Worm (Caenorhabditis elegans) whole organism, L2 larva: ENCODE measurements around the gene tomm-7.

Source experiments
- C34F6.9 ChIP-seq: fragments of 150-350 bp; optimal IDR thresholded peaks from 2 replicates; lab custom pipeline; 2014; ENCODE audit warnings: missing biosample characterization, missing genetic modification characterization
- F13H6.1 ChIP-seq: sonication (generic microtip); optimal IDR thresholded peaks from 2 replicates; lab custom pipeline; 2016; ENCODE audit warnings: missing genetic modification characterization, missing compliant biosample characterization
- Y55F3AM.14 ChIP-seq: fragments of 200-800 bp; sonication (Bioruptor generic); optimal IDR thresholded peaks from 2 replicates; lab custom pipeline; 2018; ENCODE audit warnings: mild to moderate bottlenecking, missing genetic modification characterization, missing compliant biosample characterization
- ZK546.5 ChIP-seq: sonication (generic microtip); optimal IDR thresholded peaks from 2 replicates; lab custom pipeline; 2017; ENCODE audit warnings: missing biosample characterization, missing genetic modification characterization
- aly-2 ChIP-seq: fragments of 150-350 bp; optimal IDR thresholded peaks from 2 replicates; lab custom pipeline; 2014; ENCODE audit warnings: missing biosample characterization, missing genetic modification characterization
- ama-1 ChIP-seq: fragments of 150-350 bp; optimal IDR thresholded peaks from 2 replicates; lab custom pipeline; 2018; ENCODE audit warnings: inconsistent platforms
- blmp-1 ChIP-seq: sonication (generic microtip); optimal IDR thresholded peaks from 2 replicates; lab custom pipeline; 2017; ENCODE audit warnings: missing genetic modification characterization, mild to moderate bottlenecking, missing compliant biosample characterization, antibody characterized with exemption, moderate library complexity; ENCODE audit not compliant: insufficient read depth
- crh-2 ChIP-seq: sonication (generic microtip); optimal IDR thresholded peaks from 2 replicates; lab custom pipeline; 2017; ENCODE audit warnings: missing biosample characterization, missing genetic modification characterization
- dmd-4 ChIP-seq: sonication (generic microtip); optimal IDR thresholded peaks from 2 replicates; lab custom pipeline; 2017; ENCODE audit warnings: missing biosample characterization, missing genetic modification characterization
- egl-27 ChIP-seq: sonication (generic microtip); optimal IDR thresholded peaks from 3 replicates; lab custom pipeline; 2017; ENCODE audit warnings: missing biosample characterization, missing genetic modification reagents, missing genetic modification characterization
- fos-1 ChIP-seq: fragments of 150-350 bp; optimal IDR thresholded peaks from 2 replicates; lab custom pipeline; 2014; ENCODE audit warnings: missing biosample characterization, missing genetic modification characterization
- gmeb-1 ChIP-seq: fragments of 150-350 bp; optimal IDR thresholded peaks from 2 replicates; lab custom pipeline; 2014; ENCODE audit warnings: missing biosample characterization, missing genetic modification characterization
- lin-11 ChIP-seq: fragments of 150-350 bp; sonication (generic microtip); optimal IDR thresholded peaks from 2 replicates; lab custom pipeline; 2014; ENCODE audit warnings: missing biosample characterization, missing genetic modification characterization, inconsistent platforms, mixed read lengths
- lin-13 ChIP-seq: fragments of 150-350 bp; optimal IDR thresholded peaks from 2 replicates; lab custom pipeline; 2014; ENCODE audit warnings: missing biosample characterization, missing genetic modification reagents, missing genetic modification characterization
- lin-39 ChIP-seq: fragments of 150-350 bp; optimal IDR thresholded peaks from 2 replicates; lab custom pipeline; 2014; ENCODE audit warnings: missing biosample characterization, missing genetic modification reagents, missing genetic modification characterization
- lsy-2 ChIP-seq, 2 experiments: fragments of 150-350 bp in 1 of 2; sonication (generic microtip) in 1 of 2; optimal IDR thresholded peaks; 2 replicates each; lab custom pipeline; 2014 to 2017; ENCODE audit warnings: missing biosample characterization in 2 of 2, missing genetic modification characterization in 2 of 2
- mdl-1 ChIP-seq, 2 experiments: fragments of 150-350 bp in 1 of 2; sonication (generic microtip) in 1 of 2; optimal IDR thresholded peaks; 2 replicates each; lab custom pipeline; 2017; ENCODE audit warnings: missing biosample characterization in 2 of 2, missing genetic modification characterization in 2 of 2
- nhr-11 ChIP-seq: fragments of 150-350 bp; optimal IDR thresholded peaks from 2 replicates; lab custom pipeline; 2014; ENCODE audit warnings: missing biosample characterization, missing genetic modification characterization
- nhr-12 ChIP-seq: fragments of 150-350 bp; optimal IDR thresholded peaks from 2 replicates; lab custom pipeline; 2014; ENCODE audit warnings: missing biosample characterization, missing genetic modification characterization
- nhr-129 ChIP-seq: fragments of 150-350 bp; optimal IDR thresholded peaks from 2 replicates; lab custom pipeline; 2014; ENCODE audit warnings: missing biosample characterization, missing genetic modification characterization
- nhr-21 ChIP-seq: fragments of 150-350 bp; optimal IDR thresholded peaks from 2 replicates; lab custom pipeline; 2014; ENCODE audit warnings: missing biosample characterization, missing genetic modification characterization
- nhr-23 ChIP-seq: fragments of 150-350 bp; optimal IDR thresholded peaks from 2 replicates; lab custom pipeline; 2014; ENCODE audit warnings: missing biosample characterization, missing genetic modification reagents, missing genetic modification characterization
- nhr-25 ChIP-seq: fragments of 150-350 bp; sonication (generic microtip); optimal IDR thresholded peaks from 3 replicates; lab custom pipeline; 2014; ENCODE audit warnings: missing biosample characterization, missing genetic modification characterization
- nhr-6 ChIP-seq: fragments of 150-350 bp; optimal IDR thresholded peaks from 2 replicates; lab custom pipeline; 2014; ENCODE audit warnings: missing biosample characterization, missing genetic modification characterization
- nhr-77 ChIP-seq: fragments of 150-350 bp; optimal IDR thresholded peaks from 2 replicates; lab custom pipeline; 2014; ENCODE audit warnings: missing biosample characterization, missing genetic modification characterization
- peb-1 ChIP-seq: fragments of 150-350 bp; optimal IDR thresholded peaks from 2 replicates; lab custom pipeline; 2014; ENCODE audit warnings: missing biosample characterization, missing genetic modification characterization
- sem-4 ChIP-seq: fragments of 150-350 bp; optimal IDR thresholded peaks from 2 replicates; lab custom pipeline; 2014; ENCODE audit warnings: missing biosample characterization, missing genetic modification reagents, missing genetic modification characterization
- skn-1 ChIP-seq: sonication (generic microtip); optimal IDR thresholded peaks from 2 replicates; lab custom pipeline; 2017; ENCODE audit warnings: missing biosample characterization, missing genetic modification characterization
- sma-3 ChIP-seq: sonication (generic microtip); optimal IDR thresholded peaks from 2 replicates; lab custom pipeline; 2016; ENCODE audit warnings: missing genetic modification reagents, missing genetic modification characterization, missing compliant biosample characterization
- sma-9 ChIP-seq, 2 experiments: fragments of 150-350 bp in 1 of 2; sonication (generic microtip) in 1 of 2; optimal IDR thresholded peaks; 2 replicates each; lab custom pipeline; 2014 to 2016; ENCODE audit warnings: missing genetic modification characterization in 2 of 2, mild to moderate bottlenecking in 1 of 2, missing biosample characterization in 1 of 2, missing compliant biosample characterization in 1 of 2, missing genetic modification reagents in 1 of 2, moderate library complexity in 1 of 2
- snpc-4 ChIP-seq: fragments of 150-350 bp; optimal IDR thresholded peaks from 2 replicates; lab custom pipeline; 2014; ENCODE audit warnings: missing biosample characterization, missing genetic modification characterization
- unc-39 ChIP-seq: fragments of 150-350 bp; optimal IDR thresholded peaks from 2 replicates; lab custom pipeline; 2014; ENCODE audit warnings: missing biosample characterization, missing genetic modification characterization
- unc-55 ChIP-seq: fragments of 150-350 bp; sonication (generic microtip); optimal IDR thresholded peaks from 3 replicates; lab custom pipeline; 2014; ENCODE audit warnings: missing biosample characterization, missing genetic modification reagents, missing genetic modification characterization
- unc-62 ChIP-seq: fragments of 150-350 bp; optimal IDR thresholded peaks from 2 replicates; lab custom pipeline; 2014; ENCODE audit warnings: missing biosample characterization, missing genetic modification reagents, missing genetic modification characterization
- zag-1 ChIP-seq: fragments of 150-350 bp; optimal IDR thresholded peaks from 2 replicates; lab custom pipeline; 2014; ENCODE audit warnings: missing biosample characterization, missing genetic modification characterization
- ztf-1 ChIP-seq: fragments of 200-800 bp; sonication (Bioruptor generic); conservative IDR thresholded peaks from 2 replicates; pipeline ENCODE4 v1.3.6; 2022; ENCODE audit warnings: missing genetic modification characterization, missing compliant biosample characterization
- ztf-4 ChIP-seq: fragments of 150-350 bp; optimal IDR thresholded peaks from 2 replicates; lab custom pipeline; 2014; ENCODE audit warnings: missing biosample characterization, missing genetic modification characterization

The tomm-7 gene

DNA sequence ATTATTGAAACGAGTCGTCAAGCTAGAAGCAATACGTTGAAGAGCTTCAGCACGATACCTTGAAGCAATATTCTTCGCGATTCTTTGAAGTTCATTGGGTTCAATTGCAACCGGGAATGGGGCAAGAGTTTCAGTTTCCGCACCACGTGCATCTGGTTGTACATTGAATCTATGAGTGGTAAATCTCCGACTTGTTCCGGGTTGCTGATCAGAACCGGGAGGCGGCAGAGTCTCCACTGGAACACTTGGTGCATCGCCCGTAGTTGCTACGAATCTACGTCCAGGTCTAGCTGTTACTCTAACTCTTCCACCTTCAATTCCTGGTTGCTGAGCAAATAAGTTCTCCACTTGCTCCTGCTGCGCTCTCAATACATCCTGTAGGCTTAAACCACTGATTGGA lies 29.6 kb downstream of the tomm-7 start:
- TF ChIP-seq Y55F3AM.14 (no peak), snpc-4 (tag; lab: Kevin White, UChicago) (no peak), nhr-6 (tag; lab: Kevin White, UChicago) (no peak), unc-39 (tag; lab: Kevin White, UChicago) (no peak), nhr-77 (tag; lab: Kevin White, UChicago) (no peak), nhr-21 (tag; lab: Kevin White, UChicago) (no peak), sma-3 (no peak), gmeb-1 (tag; lab: Kevin White, UChicago) (no peak), nhr-11 (tag; lab: Kevin White, UChicago) (no peak), zag-1 (tag; lab: Kevin White, UChicago) (no peak), ztf-4 (tag; lab: Kevin White, UChicago) (no peak), skn-1 (tag; lab: Kevin White, UChicago) (no peak), F13H6.1 (tag; lab: Kevin White, UChicago) (no peak), peb-1 (no peak), nhr-129 (tag; lab: Kevin White, UChicago) (no peak), dmd-4 (tag; lab: Kevin White, UChicago) (no peak), lsy-2 (tag; optimal IDR thresholded peaks at IDR 0.05; lab: Kevin White, UChicago) (no peak), aly-2 (tag; lab: Kevin White, UChicago) (no peak), nhr-23 (tag; lab: Kevin White, UChicago) (no peak), lin-11 (no peak)

DNA sequence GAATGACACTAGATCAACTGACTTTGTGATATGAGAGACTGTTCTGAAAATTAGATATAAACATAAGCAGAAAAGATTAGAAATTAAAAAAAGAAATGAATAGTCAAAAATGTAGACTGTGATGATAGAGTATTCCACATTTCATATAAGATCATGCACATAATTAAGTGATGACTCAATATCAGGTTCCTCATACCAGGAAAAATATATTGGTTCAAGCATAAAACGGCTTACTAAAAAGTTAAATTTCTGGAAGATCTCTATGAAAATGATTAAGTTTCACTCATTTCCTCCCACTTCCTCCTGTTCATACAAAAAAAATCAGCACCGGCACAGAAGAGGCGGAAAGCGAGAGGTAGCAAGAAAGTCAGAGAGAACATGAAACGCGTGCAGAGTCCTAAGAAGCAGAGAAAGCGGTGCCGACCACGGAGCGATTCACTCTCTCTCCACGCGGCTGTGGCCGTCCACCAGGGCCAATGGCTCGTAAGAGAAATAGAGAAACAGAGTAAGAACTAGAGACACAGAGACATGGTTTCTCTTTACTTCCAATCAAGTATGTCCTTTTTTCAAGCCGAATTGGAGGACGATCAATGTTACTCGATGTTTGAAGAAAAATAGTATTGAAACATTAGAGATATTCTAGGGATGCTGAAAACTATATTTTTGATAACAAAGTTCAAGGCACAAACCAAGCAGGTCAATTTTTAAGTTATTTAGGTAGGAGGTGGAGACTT lies 32.3 kb downstream of the tomm-7 start, which contains the start of the genes ZK688.5 and fahd-1:
TSS of gene ZK688.5 (minus strand) at position 51 of the 734 bp plus-strand sequence.
TSS of gene fahd-1 (plus strand) at position 684 of the 734 bp plus-strand sequence.
- TF ChIP-seq F13H6.1 (tag; lab: Kevin White, UChicago) (peak; percentile 87), sem-4 (tag; lab: Kevin White, UChicago) (peak; percentile 67), zag-1 (tag; lab: Kevin White, UChicago) (peak; percentile 16), nhr-21 (tag; lab: Kevin White, UChicago) (peak; percentile 77), nhr-12 (no peak), Y55F3AM.14 (no peak), sma-3 (peak; percentile 70), lin-39 (tag; lab: Kevin White, UChicago) (no peak), sma-9 (GFP tag; optimal IDR thresholded peaks at IDR 0.05; lab: Kevin White, UChicago) (peak; percentile 84), sma-9 (tag; optimal IDR thresholded peaks at IDR 0.05; lab: Kevin White, UChicago) (no peak), lsy-2 (tag; optimal IDR thresholded peaks at IDR 0.05; lab: Kevin White, UChicago) (peak; percentile 60 to 69), crh-2 (tag; lab: Kevin White, UChicago) (peak; percentile 85), C34F6.9 (tag; lab: Kevin White, UChicago) (peak; percentile 87), unc-39 (tag; lab: Kevin White, UChicago) (no peak), snpc-4 (tag; lab: Kevin White, UChicago) (peak; percentile 47), mdl-1 (tag; optimal IDR thresholded peaks at IDR 0.05; lab: Kevin White, UChicago) (peak; percentile 52 to 80), fos-1 (tag; lab: Kevin White, UChicago) (peak; percentile 93), nhr-25 (tag; lab: Kevin White, UChicago) (peak; percentile 88), unc-62 (no peak), lin-13 (GFP tag; lab: Kevin White, UChicago) (peak; percentile 34), lin-11 (no peak), unc-55 (GFP tag; lab: Kevin White, UChicago) (peak; percentile 78), nhr-77 (tag; lab: Kevin White, UChicago) (no peak), ZK546.5 (tag; lab: Kevin White, UChicago) (no peak), gmeb-1 (tag; lab: Kevin White, UChicago) (peak; percentile 65), blmp-1 (tag; lab: Kevin White, UChicago) (peak; percentile 87), aly-2 (tag; lab: Kevin White, UChicago) (no peak), nhr-129 (tag; lab: Kevin White, UChicago) (peak; percentile 82), ztf-4 (tag; lab: Kevin White, UChicago) (peak; percentile 18), ama-1 (lab: Kevin White, UChicago) (peak; percentile 35), egl-27 (tag; lab: Kevin White, UChicago) (peak; percentile 37), nhr-6 (tag; lab: Kevin White, UChicago) (no peak), ztf-1 (GFP tag; lab: Robert Waterston, UW) (no peak)
